Worm (Caenorhabditis elegans): ENCODE measurements around the gene F49H12.4.

The F49H12.4 gene

ce11 chrX:2090493-2090892 lies 10.9 kb downstream of the F49H12.4 start:
- TF ChIP-seq dao-5 (tag; optimal IDR thresholded peaks at IDR 0.05), result no peak
- TF ChIP-seq him-1 (tag; optimal IDR thresholded peaks at IDR 0.05), result no peak
- no peak for TF ChIP-seq W03F9.2 (tag; optimal IDR thresholded peaks at IDR 0.05)

DNA sequence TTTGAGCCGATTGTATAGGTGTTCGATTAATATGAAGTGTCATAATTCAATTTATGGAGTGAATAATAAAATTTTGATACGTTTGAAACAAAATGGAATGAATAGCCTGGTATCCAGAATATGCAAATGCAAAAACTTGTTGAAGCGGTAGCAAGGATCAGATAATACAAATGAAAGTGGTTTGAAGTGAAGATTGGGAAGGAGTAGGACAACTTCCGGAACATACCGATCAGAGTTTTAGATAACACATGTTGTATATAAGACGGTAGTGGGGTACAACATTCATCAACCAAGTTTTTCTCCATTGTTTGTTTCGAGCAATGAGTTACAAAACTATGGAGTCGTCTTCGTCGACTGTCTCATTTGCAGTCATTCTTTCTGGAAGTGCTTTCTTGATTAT lies 13.5 kb downstream of the F49H12.4 start, which contains the start of gene col-164:
Gene col-164, plus strand, starts transcription at position 301 of the 400 bp plus-strand sequence.
- TF ChIP-seq dao-5 (tag; optimal IDR thresholded peaks at IDR 0.05), result no peak
- no peak for TF ChIP-seq W03F9.2 (tag; optimal IDR thresholded peaks at IDR 0.05)
- no peak for TF ChIP-seq him-1 (tag; optimal IDR thresholded peaks at IDR 0.05)

ce11 chrX:2094094-2094493 lies 14.5 kb downstream of the F49H12.4 start:
- TF ChIP-seq W03F9.2 (tag; optimal IDR thresholded peaks at IDR 0.05), result no peak
- TF ChIP-seq him-1 (tag; optimal IDR thresholded peaks at IDR 0.05), result no peak
- no peak for TF ChIP-seq dao-5 (tag; optimal IDR thresholded peaks at IDR 0.05)

ce11 chrX:2096804-2097203 lies 17.2 kb downstream of the F49H12.4 start, which contains the start of gene T21D9.2:
Gene T21D9.2, minus strand, starts transcription at chrX:2096904.
- TF ChIP-seq him-1 (tag; optimal IDR thresholded peaks at IDR 0.05) (no peak), dao-5 (tag; optimal IDR thresholded peaks at IDR 0.05) (no peak)

ce11 chrX:2099002-2099401 lies 19.4 kb downstream of the F49H12.4 start:
- TF ChIP-seq dao-5 (tag; optimal IDR thresholded peaks at IDR 0.05) (no peak), him-1 (tag; optimal IDR thresholded peaks at IDR 0.05) (no peak), W03F9.2 (tag; optimal IDR thresholded peaks at IDR 0.05) (no peak)

- TF ChIP-seq him-1 (tag; optimal IDR thresholded peaks at IDR 0.05), result no peak
- no peak for TF ChIP-seq dao-5 (tag; optimal IDR thresholded peaks at IDR 0.05)
- no peak for TF ChIP-seq W03F9.2 (tag; optimal IDR thresholded peaks at IDR 0.05)
Observed at ce11 chrX:2105310-2105709, 25.7 kb downstream of the F49H12.4 start, which contains the start of gene F53B1.3. Gene F53B1.3, plus strand, starts transcription at chrX:2105610.

- TF ChIP-seq him-1 (tag; optimal IDR thresholded peaks at IDR 0.05) (no peak), W03F9.2 (tag; optimal IDR thresholded peaks at IDR 0.05) (no peak), dao-5 (tag; optimal IDR thresholded peaks at IDR 0.05) (no peak)
Observed at ce11 chrX:2107414-2107813, 27.8 kb downstream of the F49H12.4 start.

ce11 chrX:2108182-2108581 lies 28.5 kb downstream of the F49H12.4 start:
- TF ChIP-seq dao-5 (tag; optimal IDR thresholded peaks at IDR 0.05) (no peak), W03F9.2 (tag; optimal IDR thresholded peaks at IDR 0.05) (no peak), him-1 (tag; optimal IDR thresholded peaks at IDR 0.05) (no peak)

- TF ChIP-seq him-1 (tag; optimal IDR thresholded peaks at IDR 0.05) (no peak), W03F9.2 (tag; optimal IDR thresholded peaks at IDR 0.05) (no peak), dao-5 (tag; optimal IDR thresholded peaks at IDR 0.05) (no peak)
Observed at ce11 chrX:2108682-2109081, 29.0 kb downstream of the F49H12.4 start, which contains the start of gene F53B1.2. Gene F53B1.2, plus strand, starts transcription at chrX:2108982.

ce11 chrX:2110603-2111327 lies 31.1 kb downstream of the F49H12.4 start:
- TF ChIP-seq dao-5 (tag; optimal IDR thresholded peaks at IDR 0.05) (no peak), him-1 (tag; optimal IDR thresholded peaks at IDR 0.05) (no peak), W03F9.2 (tag; optimal IDR thresholded peaks at IDR 0.05) (no peak)

ce11 chrX:2113004-2113403 lies 33.4 kb downstream of the F49H12.4 start, which contains the start of gene bus-5:
Gene bus-5, minus strand, starts transcription at chrX:2113104.
- no peak for TF ChIP-seq W03F9.2 (tag; optimal IDR thresholded peaks at IDR 0.05)
- TF ChIP-seq dao-5 (tag; optimal IDR thresholded peaks at IDR 0.05), result no peak
- no peak for TF ChIP-seq him-1 (tag; optimal IDR thresholded peaks at IDR 0.05)

ce11 chrX:2114171-2114570 lies 34.5 kb downstream of the F49H12.4 start:
- no peak for TF ChIP-seq him-1 (tag; optimal IDR thresholded peaks at IDR 0.05)
- TF ChIP-seq dao-5 (tag; optimal IDR thresholded peaks at IDR 0.05), result no peak
- no peak for TF ChIP-seq W03F9.2 (tag; optimal IDR thresholded peaks at IDR 0.05)

- TF ChIP-seq dao-5 (tag; optimal IDR thresholded peaks at IDR 0.05), result no peak
- no peak for TF ChIP-seq W03F9.2 (tag; optimal IDR thresholded peaks at IDR 0.05)
- no peak for TF ChIP-seq him-1 (tag; optimal IDR thresholded peaks at IDR 0.05)
Observed at ce11 chrX:2116304-2116867, 36.8 kb downstream of the F49H12.4 start.

ce11 chrX:2118162-2118561 lies 38.5 kb downstream of the F49H12.4 start, which contains the start of gene swip-10:
Gene swip-10, minus strand, starts transcription at chrX:2118262.
- no peak for TF ChIP-seq dao-5 (tag; optimal IDR thresholded peaks at IDR 0.05)
- no peak for TF ChIP-seq him-1 (tag; optimal IDR thresholded peaks at IDR 0.05)
- TF ChIP-seq W03F9.2 (tag; optimal IDR thresholded peaks at IDR 0.05), result no peak
